Worm (Caenorhabditis elegans) whole organism, early embryonic: Measurements from ENCODE around the gene K11H3.5.
A peak's percentile ranks its signal among the peaks of the same experiment; 100 is the strongest.

Experiments used
- B0310.2 ChIP-seq: sonication (generic microtip); optimal IDR thresholded peaks from 2 replicates; lab custom pipeline; 2016; ENCODE audit warnings: mild to moderate bottlenecking, missing genetic modification characterization, missing compliant biosample characterization
- F13C5.2 ChIP-seq: sonication (generic microtip); optimal IDR thresholded peaks from 2 replicates; lab custom pipeline; 2017; ENCODE audit warnings: mild to moderate bottlenecking, missing genetic modification characterization, inconsistent platforms, missing compliant biosample characterization
- aly-1 ChIP-seq: sonication (generic microtip); optimal IDR thresholded peaks from 2 replicates; lab custom pipeline; 2016; ENCODE audit warnings: missing genetic modification characterization, missing compliant biosample characterization
- ama-1 ChIP-seq: fragments of 150-350 bp; optimal IDR thresholded peaks from 2 replicates; lab custom pipeline; 2014
- ceh-13 ChIP-seq: fragments of 200-800 bp; sonication (Bioruptor generic); optimal IDR thresholded peaks from 2 replicates; lab custom pipeline; 2018; ENCODE audit warnings: mild to moderate bottlenecking, missing genetic modification characterization, missing compliant biosample characterization
- ceh-36 ChIP-seq: sonication (generic microtip); optimal IDR thresholded peaks from 2 replicates; lab custom pipeline; 2016; ENCODE audit warnings: missing genetic modification characterization, inconsistent platforms, missing compliant biosample characterization
- ets-7 ChIP-seq: sonication (generic microtip); optimal IDR thresholded peaks from 2 replicates; lab custom pipeline; 2016; ENCODE audit warnings: missing genotype, missing genetic modification characterization, missing compliant biosample characterization
- flt-1 ChIP-seq: fragments of 200-800 bp; sonication (Bioruptor generic); IDR thresholded peaks from 2 replicates; pipeline ENCODE4 v1.3.6; 2022; ENCODE audit warnings: missing genetic modification characterization, missing compliant biosample characterization
- hmbx-1 ChIP-seq: sonication (generic microtip); optimal IDR thresholded peaks from 2 replicates; lab custom pipeline; 2016; ENCODE audit warnings: mild to moderate bottlenecking, missing genetic modification characterization, missing compliant biosample characterization
- hmg-4 ChIP-seq: fragments of 200-800 bp; sonication (Bioruptor generic); optimal IDR thresholded peaks from 2 replicates; lab custom pipeline; 2018; ENCODE audit warnings: mild to moderate bottlenecking, missing genetic modification characterization, missing compliant biosample characterization
- hnd-1 ChIP-seq: sonication (generic microtip); optimal IDR thresholded peaks from 2 replicates; lab custom pipeline; 2016; ENCODE audit warnings: missing genetic modification characterization, missing compliant biosample characterization
- pes-1 ChIP-seq: fragments of 200-800 bp; sonication (Bioruptor generic); IDR thresholded peaks from 2 replicates; pipeline ENCODE4 v1.3.6; 2022; ENCODE audit warnings: missing genetic modification reagents, missing genetic modification characterization, missing compliant biosample characterization
- scrt-1 ChIP-seq: fragments of 200-800 bp; sonication (Bioruptor generic); IDR thresholded peaks from 2 replicates; pipeline ENCODE4 v1.3.6; 2022; ENCODE audit warnings: missing genetic modification characterization, missing compliant biosample characterization
- sea-1 ChIP-seq: fragments of 200-800 bp; sonication (Bioruptor generic); conservative IDR thresholded peaks from 2 replicates; pipeline ENCODE4 v1.3.6; 2022; ENCODE audit warnings: missing genetic modification characterization, missing compliant biosample characterization
- tbx-11 ChIP-seq: fragments of 200-800 bp; sonication (Bioruptor generic); IDR thresholded peaks from 2 replicates; pipeline ENCODE4 v1.3.6; 2022; ENCODE audit warnings: missing genetic modification characterization, missing compliant biosample characterization
- tbx-37 ChIP-seq: fragments of 200-800 bp; sonication (Bioruptor generic); conservative IDR thresholded peaks from 2 replicates; pipeline ENCODE4 v1.3.6; 2022; ENCODE audit warnings: missing genetic modification reagents, missing genetic modification characterization, missing compliant biosample characterization
- tra-4 ChIP-seq: sonication (generic microtip); optimal IDR thresholded peaks from 2 replicates; lab custom pipeline; 2017; ENCODE audit warnings: missing genetic modification characterization, missing compliant biosample characterization

K11H3.5 gene

ce11 chrIII:9848083-9848482 lies 4.5 kb downstream of the K11H3.5 start, which contains the start of gene mrpl-36:
Gene mrpl-36 (minus strand): TSS chrIII:9848116.
- no peak for TF ChIP-seq sea-1 (GFP tag; lab: Robert Waterston, UW)
- TF ChIP-seq ets-7 (tag; lab: Kevin White, UChicago), result no peak
- TF ChIP-seq ama-1 (lab: Kevin White, UChicago), result no peak
- no peak for TF ChIP-seq pes-1 (GFP tag; lab: Robert Waterston, UW)
- TF ChIP-seq hmg-4 (GFP tag; lab: Kevin White, UChicago), result no peak
- no peak for TF ChIP-seq F13C5.2
- TF ChIP-seq aly-1 (tag; lab: Kevin White, UChicago), result no peak
- no peak for TF ChIP-seq hmbx-1
- no peak for TF ChIP-seq ceh-36
- TF ChIP-seq tbx-11, result no peak
- no peak for TF ChIP-seq tra-4 (tag; lab: Kevin White, UChicago)
- TF ChIP-seq ceh-13, result no peak
- no peak for TF ChIP-seq flt-1
- no peak for TF ChIP-seq B0310.2 (tag; lab: Kevin White, UChicago)
- TF ChIP-seq scrt-1 (GFP tag; lab: Robert Waterston, UW), result no peak
- TF ChIP-seq tbx-37, result no peak
- TF ChIP-seq hnd-1 (tag; lab: Kevin White, UChicago), result no peak

ce11 chrIII:9848603-9849002 lies 5.0 kb downstream of the K11H3.5 start:
- no peak for TF ChIP-seq sea-1 (GFP tag; lab: Robert Waterston, UW)
- no peak for TF ChIP-seq flt-1
- no peak for TF ChIP-seq B0310.2 (tag; lab: Kevin White, UChicago)
- TF ChIP-seq pes-1 (GFP tag; lab: Robert Waterston, UW), result no peak
- no peak for TF ChIP-seq F13C5.2
- TF ChIP-seq ets-7 (tag; lab: Kevin White, UChicago), result no peak
- TF ChIP-seq hnd-1 (tag; lab: Kevin White, UChicago), result no peak
- TF ChIP-seq aly-1 (tag; lab: Kevin White, UChicago), result no peak
- TF ChIP-seq tra-4 (tag; lab: Kevin White, UChicago), result no peak
- no peak for TF ChIP-seq ceh-36
- no peak for TF ChIP-seq hmg-4 (GFP tag; lab: Kevin White, UChicago)
- TF ChIP-seq hmbx-1, result no peak
- TF ChIP-seq scrt-1 (GFP tag; lab: Robert Waterston, UW), result no peak
- TF ChIP-seq ama-1 (lab: Kevin White, UChicago), result no peak
- no peak for TF ChIP-seq ceh-13
- TF ChIP-seq tbx-11, result no peak
- TF ChIP-seq tbx-37, result no peak

- peak; percentile 80 for TF ChIP-seq pes-1 (GFP tag; lab: Robert Waterston, UW)
- TF ChIP-seq tbx-37, result peak; percentile 73
- TF ChIP-seq scrt-1 (GFP tag; lab: Robert Waterston, UW), result peak; percentile 73
- peak; percentile 71; the same call in 1 of the 2 replicates for TF ChIP-seq flt-1
- TF ChIP-seq tbx-11, result peak; percentile 74; the same call in 1 of the 2 replicates
Observed at ce11 chrIII:9849111-9849510, 5.5 kb downstream of the K11H3.5 start.

- TF ChIP-seq F13C5.2 (no peak), ceh-13 (no peak), aly-1 (tag; lab: Kevin White, UChicago) (no peak), tbx-37 (no peak), tra-4 (tag; lab: Kevin White, UChicago) (no peak), B0310.2 (tag; lab: Kevin White, UChicago) (no peak), flt-1 (no peak), hmg-4 (GFP tag; lab: Kevin White, UChicago) (no peak), pes-1 (GFP tag; lab: Robert Waterston, UW) (no peak)
Observed at ce11 chrIII:9849950-9850349, 6.4 kb downstream of the K11H3.5 start.

ce11 chrIII:9850877-9851276 lies 7.3 kb downstream of the K11H3.5 start:
- no peak for TF ChIP-seq ets-7 (tag; lab: Kevin White, UChicago)
- no peak for TF ChIP-seq pes-1 (GFP tag; lab: Robert Waterston, UW)

- TF ChIP-seq sea-1 (GFP tag; lab: Robert Waterston, UW) (no peak), ceh-36 (no peak), ama-1 (lab: Kevin White, UChicago) (no peak), flt-1 (no peak), tra-4 (tag; lab: Kevin White, UChicago) (no peak), B0310.2 (tag; lab: Kevin White, UChicago) (no peak), ets-7 (tag; lab: Kevin White, UChicago) (no peak)
Observed at ce11 chrIII:9851547-9851946, 8.0 kb downstream of the K11H3.5 start, which contains the start of gene K11H3.3. Gene K11H3.3 (plus strand): TSS chrIII:9851854.

ce11 chrIII:9853667-9854620 lies 10.4 kb downstream of the K11H3.5 start:
- TF ChIP-seq hmg-4 (GFP tag; lab: Kevin White, UChicago), result no peak
- no peak for TF ChIP-seq aly-1 (tag; lab: Kevin White, UChicago)
- TF ChIP-seq ceh-13, result no peak
- TF ChIP-seq ama-1 (lab: Kevin White, UChicago), result peak; percentile 35

- no peak for TF ChIP-seq tra-4 (tag; lab: Kevin White, UChicago)
- no peak for TF ChIP-seq flt-1
- no peak for TF ChIP-seq F13C5.2
- no peak for TF ChIP-seq B0310.2 (tag; lab: Kevin White, UChicago)
- no peak for TF ChIP-seq scrt-1 (GFP tag; lab: Robert Waterston, UW)
- TF ChIP-seq ama-1 (lab: Kevin White, UChicago), result no peak
- TF ChIP-seq tbx-11, result no peak
- TF ChIP-seq aly-1 (tag; lab: Kevin White, UChicago), result no peak
- no peak for TF ChIP-seq hmg-4 (GFP tag; lab: Kevin White, UChicago)
- no peak for TF ChIP-seq ceh-13
- TF ChIP-seq sea-1 (GFP tag; lab: Robert Waterston, UW), result no peak
- TF ChIP-seq hnd-1 (tag; lab: Kevin White, UChicago), result no peak
- TF ChIP-seq ets-7 (tag; lab: Kevin White, UChicago), result no peak
- TF ChIP-seq tbx-37, result no peak
Observed at ce11 chrIII:9854960-9855359, 11.4 kb downstream of the K11H3.5 start.
